Worm (Caenorhabditis elegans) whole organism, L2 larva: Measurements from ENCODE around the gene R02D5.1.

ENCODE experiments used
- C34F6.9 ChIP-seq: fragments of 150-350 bp; optimal IDR thresholded peaks from 2 replicates; lab custom pipeline; 2014; ENCODE audit warnings: missing biosample characterization, missing genetic modification characterization
- R02D3.7 ChIP-seq: fragments of 150-350 bp; optimal IDR thresholded peaks from 2 replicates; lab custom pipeline; 2014; ENCODE audit warnings: missing biosample characterization, missing genetic modification characterization
- ZK546.5 ChIP-seq: sonication (generic microtip); optimal IDR thresholded peaks from 2 replicates; lab custom pipeline; 2017; ENCODE audit warnings: missing biosample characterization, missing genetic modification characterization
- aly-2 ChIP-seq: fragments of 150-350 bp; optimal IDR thresholded peaks from 2 replicates; lab custom pipeline; 2014; ENCODE audit warnings: missing biosample characterization, missing genetic modification characterization
- ama-1 ChIP-seq: fragments of 150-350 bp; optimal IDR thresholded peaks from 2 replicates; lab custom pipeline; 2018; ENCODE audit warnings: inconsistent platforms
- blmp-1 ChIP-seq: sonication (generic microtip); optimal IDR thresholded peaks from 2 replicates; lab custom pipeline; 2017; ENCODE audit warnings: missing genetic modification characterization, mild to moderate bottlenecking, missing compliant biosample characterization, antibody characterized with exemption, moderate library complexity; ENCODE audit not compliant: insufficient read depth
- ceh-82 ChIP-seq: fragments of 150-350 bp; optimal IDR thresholded peaks from 2 replicates; lab custom pipeline; 2014; ENCODE audit warnings: missing biosample characterization, missing genetic modification characterization
- crh-2 ChIP-seq: sonication (generic microtip); optimal IDR thresholded peaks from 2 replicates; lab custom pipeline; 2017; ENCODE audit warnings: missing biosample characterization, missing genetic modification characterization
- dmd-4 ChIP-seq: sonication (generic microtip); optimal IDR thresholded peaks from 2 replicates; lab custom pipeline; 2017; ENCODE audit warnings: missing biosample characterization, missing genetic modification characterization
- egl-27 ChIP-seq: sonication (generic microtip); optimal IDR thresholded peaks from 3 replicates; lab custom pipeline; 2017; ENCODE audit warnings: missing biosample characterization, missing genetic modification reagents, missing genetic modification characterization
- elt-1 ChIP-seq: fragments of 150-350 bp; optimal IDR thresholded peaks from 2 replicates; lab custom pipeline; 2014; ENCODE audit warnings: missing biosample characterization, missing genetic modification characterization
- elt-3 ChIP-seq: sonication (generic microtip); optimal IDR thresholded peaks from 2 replicates; lab custom pipeline; 2017; ENCODE audit warnings: missing biosample characterization, missing genetic modification characterization
- fos-1 ChIP-seq: fragments of 150-350 bp; optimal IDR thresholded peaks from 2 replicates; lab custom pipeline; 2014; ENCODE audit warnings: missing biosample characterization, missing genetic modification characterization
- gmeb-1 ChIP-seq: fragments of 150-350 bp; optimal IDR thresholded peaks from 2 replicates; lab custom pipeline; 2014; ENCODE audit warnings: missing biosample characterization, missing genetic modification characterization
- lin-11 ChIP-seq: fragments of 150-350 bp; sonication (generic microtip); optimal IDR thresholded peaks from 2 replicates; lab custom pipeline; 2014; ENCODE audit warnings: missing biosample characterization, missing genetic modification characterization, inconsistent platforms, mixed read lengths
- lin-13 ChIP-seq: fragments of 150-350 bp; optimal IDR thresholded peaks from 2 replicates; lab custom pipeline; 2014; ENCODE audit warnings: missing biosample characterization, missing genetic modification reagents, missing genetic modification characterization
- mab-5 ChIP-seq: fragments of 150-350 bp; optimal IDR thresholded peaks from 2 replicates; lab custom pipeline; 2014; ENCODE audit warnings: missing biosample characterization, missing genetic modification characterization
- mbf-1 ChIP-seq: sonication (generic microtip); optimal IDR thresholded peaks from 2 replicates; lab custom pipeline; 2017; ENCODE audit warnings: missing biosample characterization, missing genetic modification characterization
- mdl-1 ChIP-seq, 2 experiments: fragments of 150-350 bp in 1 of 2; sonication (generic microtip) in 1 of 2; optimal IDR thresholded peaks; 2 replicates each; lab custom pipeline; 2017; ENCODE audit warnings: missing biosample characterization in 2 of 2, missing genetic modification characterization in 2 of 2
- nhr-11 ChIP-seq: fragments of 150-350 bp; optimal IDR thresholded peaks from 2 replicates; lab custom pipeline; 2014; ENCODE audit warnings: missing biosample characterization, missing genetic modification characterization
- nhr-129 ChIP-seq: fragments of 150-350 bp; optimal IDR thresholded peaks from 2 replicates; lab custom pipeline; 2014; ENCODE audit warnings: missing biosample characterization, missing genetic modification characterization
- nhr-77 ChIP-seq: fragments of 150-350 bp; optimal IDR thresholded peaks from 2 replicates; lab custom pipeline; 2014; ENCODE audit warnings: missing biosample characterization, missing genetic modification characterization
- peb-1 ChIP-seq: fragments of 150-350 bp; optimal IDR thresholded peaks from 2 replicates; lab custom pipeline; 2014; ENCODE audit warnings: missing biosample characterization, missing genetic modification characterization
- sem-4 ChIP-seq: fragments of 150-350 bp; optimal IDR thresholded peaks from 2 replicates; lab custom pipeline; 2014; ENCODE audit warnings: missing biosample characterization, missing genetic modification reagents, missing genetic modification characterization
- skn-1 ChIP-seq: sonication (generic microtip); optimal IDR thresholded peaks from 2 replicates; lab custom pipeline; 2017; ENCODE audit warnings: missing biosample characterization, missing genetic modification characterization
- sma-3 ChIP-seq: sonication (generic microtip); optimal IDR thresholded peaks from 2 replicates; lab custom pipeline; 2016; ENCODE audit warnings: missing genetic modification reagents, missing genetic modification characterization, missing compliant biosample characterization
- sma-9 ChIP-seq, 2 experiments: fragments of 150-350 bp in 1 of 2; sonication (generic microtip) in 1 of 2; optimal IDR thresholded peaks; 2 replicates each; lab custom pipeline; 2014 to 2016; ENCODE audit warnings: missing genetic modification characterization in 2 of 2, mild to moderate bottlenecking in 1 of 2, missing biosample characterization in 1 of 2, missing compliant biosample characterization in 1 of 2, missing genetic modification reagents in 1 of 2, moderate library complexity in 1 of 2
- snpc-4 ChIP-seq: fragments of 150-350 bp; optimal IDR thresholded peaks from 2 replicates; lab custom pipeline; 2014; ENCODE audit warnings: missing biosample characterization, missing genetic modification characterization
- unc-55 ChIP-seq: fragments of 150-350 bp; sonication (generic microtip); optimal IDR thresholded peaks from 3 replicates; lab custom pipeline; 2014; ENCODE audit warnings: missing biosample characterization, missing genetic modification reagents, missing genetic modification characterization
- unc-62 ChIP-seq: fragments of 150-350 bp; optimal IDR thresholded peaks from 2 replicates; lab custom pipeline; 2014; ENCODE audit warnings: missing biosample characterization, missing genetic modification reagents, missing genetic modification characterization
- ztf-1 ChIP-seq: fragments of 200-800 bp; sonication (Bioruptor generic); conservative IDR thresholded peaks from 2 replicates; pipeline ENCODE4 v1.3.6; 2022; ENCODE audit warnings: missing genetic modification characterization, missing compliant biosample characterization

The R02D5.1 gene

ce11 chrV:14476680-14477079, 31.4 kb upstream of the R02D5.1 start, which contains the start of gene clec-54:
clec-54 (plus strand) TSS chrV:14476903.
- TF ChIP-seq crh-2 (peak; percentile 35), peb-1 (tag; lab: Kevin White, UChicago) (no peak)

- TF ChIP-seq ama-1 (lab: Kevin White, UChicago) (no peak), lin-13 (GFP tag; lab: Kevin White, UChicago) (no peak), unc-62 (GFP tag; lab: Kevin White, UChicago) (no peak), R02D3.7 (tag; lab: Kevin White, UChicago) (no peak), unc-55 (no peak), gmeb-1 (tag; lab: Kevin White, UChicago) (no peak), sma-9 (GFP tag; optimal IDR thresholded peaks at IDR 0.05; lab: Kevin White, UChicago) (no peak), sma-9 (tag; optimal IDR thresholded peaks at IDR 0.05; lab: Kevin White, UChicago) (no peak), elt-1 (no peak), nhr-129 (tag; lab: Kevin White, UChicago) (no peak), sem-4 (tag; lab: Kevin White, UChicago) (no peak), dmd-4 (no peak), sma-3 (no peak), egl-27 (no peak), fos-1 (no peak)
These were observed 29.1 kb upstream of the R02D5.1 start, which contains the start of gene clec-55 for ce11 chrV:14478979-14479378. clec-55 (plus strand) TSS chrV:14479279.

- no peak for TF ChIP-seq gmeb-1 (tag; lab: Kevin White, UChicago)
- no peak for TF ChIP-seq C34F6.9 (tag; lab: Kevin White, UChicago)
- no peak for TF ChIP-seq nhr-11
- no peak for TF ChIP-seq ztf-1 (GFP tag; lab: Robert Waterston, UW)
- TF ChIP-seq nhr-77 (tag; lab: Kevin White, UChicago), result no peak
- TF ChIP-seq mdl-1 (tag; optimal IDR thresholded peaks at IDR 0.05; lab: Kevin White, UChicago), result no peak
- TF ChIP-seq ZK546.5 (tag; lab: Kevin White, UChicago), result no peak
- TF ChIP-seq mbf-1 (tag; lab: Kevin White, UChicago), result no peak
- TF ChIP-seq lin-13 (GFP tag; lab: Kevin White, UChicago), result no peak
- no peak for TF ChIP-seq mab-5
- TF ChIP-seq unc-62 (GFP tag; lab: Kevin White, UChicago), result no peak
- no peak for TF ChIP-seq sma-9 (GFP tag; optimal IDR thresholded peaks at IDR 0.05; lab: Kevin White, UChicago)
- TF ChIP-seq sma-9 (tag; optimal IDR thresholded peaks at IDR 0.05; lab: Kevin White, UChicago), result no peak
- no peak for TF ChIP-seq dmd-4
These were observed 27.5 kb upstream of the R02D5.1 start for ce11 chrV:14480533-14480932.

- TF ChIP-seq aly-2 (tag; lab: Kevin White, UChicago), result no peak
- TF ChIP-seq lin-11 (tag; lab: Kevin White, UChicago), result no peak
These were observed 26.6 kb upstream of the R02D5.1 start, which contains the start of gene R02D5.7 for ce11 chrV:14481401-14481800. R02D5.7 (minus strand) TSS chrV:14481501.

ce11 chrV:14481987-14482386, 26.1 kb upstream of the R02D5.1 start, which contains the start of gene R02D5.10:
R02D5.10 (plus strand) TSS chrV:14482287.
- no peak for TF ChIP-seq ceh-82
- TF ChIP-seq snpc-4, result no peak
- TF ChIP-seq ama-1 (lab: Kevin White, UChicago), result no peak
- TF ChIP-seq mab-5, result no peak
- no peak for TF ChIP-seq lin-11 (tag; lab: Kevin White, UChicago)
- no peak for TF ChIP-seq elt-3
- TF ChIP-seq blmp-1 (tag; lab: Kevin White, UChicago), result no peak
- no peak for TF ChIP-seq crh-2

ce11 chrV:14482728-14483210, 25.3 kb upstream of the R02D5.1 start, which contains the start of gene R02D5.3:
R02D5.3 (plus strand) TSS chrV:14483160.
- TF ChIP-seq fos-1 (peak; percentile 96), skn-1 (peak; percentile 61), ama-1 (lab: Kevin White, UChicago) (no peak)
